Worm (Caenorhabditis elegans): Measurements from ENCODE around the gene fbxb-88.

- TF ChIP-seq lin-15B (tag; optimal IDR thresholded peaks at IDR 0.05) (no peak), arid-1 (GFP tag; conservative IDR thresholded peaks at IDR 0.05) (no peak), ZK546.5 (tag; optimal IDR thresholded peaks at IDR 0.05) (no peak), fos-1 (tag; optimal IDR thresholded peaks at IDR 0.05) (no peak), pqm-1 (tag; optimal IDR thresholded peaks at IDR 0.05) (no peak), F37D6.2 (tag; optimal IDR thresholded peaks at IDR 0.05) (no peak)
Measured at ce11 chrII:4867476-4867875, 39.8 kb upstream of the fbxb-88 start, which contains the start of gene col-17.
